Fruit fly (Drosophila melanogaster): ENCODE data around the gene obst-J.

Gene obst-J

DNA sequence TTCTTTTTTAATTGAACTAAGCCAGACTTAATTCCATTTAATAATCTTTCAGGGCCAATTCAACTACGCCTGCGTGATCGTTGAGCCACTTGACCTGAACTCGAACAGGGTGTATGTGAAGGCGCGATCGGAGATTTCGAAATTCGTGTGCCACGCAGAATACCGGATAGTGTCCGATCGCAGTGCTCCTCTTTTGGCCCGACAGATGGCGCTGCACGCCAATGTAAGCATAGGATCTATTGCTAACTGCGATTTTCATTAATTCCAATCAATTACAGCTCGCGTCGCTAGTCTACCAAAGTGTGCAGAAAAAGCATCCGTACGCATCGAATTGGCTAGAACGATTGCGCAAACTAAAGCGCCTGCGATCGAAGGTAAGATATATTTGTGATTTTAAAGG, 6.8 kb upstream of the obst-J start:
- TF ChIP-seq topi (GFP tag; optimal IDR thresholded peaks at IDR 0.05): no peak
- no peak for TF ChIP-seq CG3919 (GFP tag; optimal IDR thresholded peaks at IDR 0.05)
- TF ChIP-seq Smox (GFP tag; optimal IDR thresholded peaks at IDR 0.05): no peak
- TF ChIP-seq Hr38 (GFP tag; optimal IDR thresholded peaks at IDR 0.05): no peak
- no peak for TF ChIP-seq Met (GFP tag; optimal IDR thresholded peaks at IDR 0.05)
- TF ChIP-seq CG8319 (GFP tag; optimal IDR thresholded peaks at IDR 0.05): no peak
- TF ChIP-seq eg (GFP tag; IDR thresholded peaks at IDR 0.05): no peak
- no peak for TF ChIP-seq ss (GFP tag; optimal IDR thresholded peaks at IDR 0.05)
- TF ChIP-seq CG6163 (GFP tag; IDR thresholded peaks at IDR 0.05): no peak
- no peak for TF ChIP-seq Eip75B (GFP tag; optimal IDR thresholded peaks at IDR 0.05)
- TF ChIP-seq salr (GFP tag; optimal IDR thresholded peaks at IDR 0.05): no peak
- TF ChIP-seq Hr39 (GFP tag; optimal IDR thresholded peaks at IDR 0.05): no peak
- no peak for TF ChIP-seq Blimp-1 (GFP tag; optimal IDR thresholded peaks at IDR 0.05)
- no peak for TF ChIP-seq svp (GFP tag)
- no peak for TF ChIP-seq Sox15 (GFP tag; optimal IDR thresholded peaks at IDR 0.05)
- TF ChIP-seq CG11294 (GFP tag; IDR thresholded peaks at IDR 0.05): no peak
- TF ChIP-seq acj6 (GFP tag; optimal IDR thresholded peaks at IDR 0.05): no peak
- TF ChIP-seq Sox14 (GFP tag; optimal IDR thresholded peaks at IDR 0.05): no peak
- TF ChIP-seq CG10631 (GFP tag; optimal IDR thresholded peaks at IDR 0.05): no peak

- no peak for TF ChIP-seq CG6808 (GFP tag; optimal IDR thresholded peaks at IDR 0.05)
These were observed 1.6 kb upstream of the obst-J start, which contains the start of gene CG7335 for dm6 chr3L:20133168-20133567. Gene CG7335 (minus strand): TSS chr3L:20133268.

dm6 chr3L:20129032-20129431, 2.5 kb downstream of the obst-J start, which contains the start of gene gig:
Gene gig (plus strand): TSS chr3L:20129181.
- no peak for TF ChIP-seq Gug (GFP tag; IDR thresholded peaks at IDR 0.05)

DNA sequence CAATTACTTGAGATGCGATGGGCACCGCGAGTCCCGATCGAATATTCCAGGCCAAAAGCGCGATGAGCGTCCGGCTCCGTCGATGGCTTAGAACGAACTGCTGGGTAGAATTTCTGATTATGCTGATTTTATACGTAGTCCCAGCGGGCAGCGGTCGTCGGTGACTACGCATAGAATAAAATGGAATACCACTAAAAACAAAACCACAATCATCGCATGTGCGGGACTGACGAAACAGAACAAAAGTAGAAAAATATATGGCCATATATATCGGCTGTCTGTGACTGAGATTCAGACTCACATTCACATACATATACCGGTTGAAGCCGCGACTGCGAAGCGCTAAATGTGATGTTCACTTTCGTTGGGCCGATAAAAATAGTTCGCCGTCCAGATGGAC, 4.3 kb downstream of the obst-J start, which contains the start of gene CG7365:
CG7365 (minus strand) TSS at position 101 of the 400 bp plus-strand sequence.
- TF ChIP-seq CG34406 (GFP tag; optimal IDR thresholded peaks at IDR 0.05) (no peak), cyc (GFP tag; optimal IDR thresholded peaks at IDR 0.05) (no peak), Hr4 (GFP tag; optimal IDR thresholded peaks at IDR 0.05) (no peak), salr (GFP tag; optimal IDR thresholded peaks at IDR 0.05) (no peak), CG8632 (GFP tag; optimal IDR thresholded peaks at IDR 0.05) (no peak), CG10669 (GFP tag; optimal IDR thresholded peaks at IDR 0.05) (no peak), CG11762 (GFP tag; optimal IDR thresholded peaks at IDR 0.05; ENCODE audit: insufficient read depth) (no peak), svp (GFP tag) (no peak), acj6 (GFP tag; optimal IDR thresholded peaks at IDR 0.05) (no peak), OdsH (GFP tag; optimal IDR thresholded peaks at IDR 0.05) (no peak), fkh (GFP tag; optimal IDR thresholded peaks at IDR 0.05) (no peak), CG16779 (tag; optimal IDR thresholded peaks at IDR 0.05) (no peak), Eip93F (GFP tag; optimal IDR thresholded peaks at IDR 0.05) (no peak)

- TF ChIP-seq CG6163 (GFP tag; IDR thresholded peaks at IDR 0.05) (0 out of 3 replicates have a peak, but pooled peaks have one; percentile 24), Blimp-1 (GFP tag; optimal IDR thresholded peaks at IDR 0.05) (peak; percentile 95), esn (GFP tag; optimal IDR thresholded peaks at IDR 0.05) (no peak)
These were observed 5.4 kb downstream of the obst-J start for dm6 chr3L:20126106-20126505.

dm6 chr3L:20123038-20123437, 8.5 kb downstream of the obst-J start:
- TF ChIP-seq fkh (GFP tag; optimal IDR thresholded peaks at IDR 0.05) (peak; percentile 1), CG10669 (GFP tag; optimal IDR thresholded peaks at IDR 0.05) (no peak), CG11762 (GFP tag; optimal IDR thresholded peaks at IDR 0.05; ENCODE audit: insufficient read depth) (no peak), Eip78C (GFP tag) (no peak), ss (GFP tag; optimal IDR thresholded peaks at IDR 0.05) (no peak)
